Fruit fly (Drosophila melanogaster): Measurements from ENCODE around the gene CG10600.

- TF ChIP-seq sd (tag; optimal IDR thresholded peaks at IDR 0.05), result peak; percentile 66
- peak; percentile 93 for TF ChIP-seq CG8478 (optimal IDR thresholded peaks at IDR 0.05)
- no peak for TF ChIP-seq croc (GFP tag; conservative IDR thresholded peaks at IDR 0.05)
- TF ChIP-seq Asciz (GFP tag; optimal IDR thresholded peaks at IDR 0.05), result no peak
- no peak for TF ChIP-seq NFAT (GFP tag; IDR thresholded peaks at IDR 0.05)
- no peak for TF ChIP-seq CG10274 (GFP tag; optimal IDR thresholded peaks at IDR 0.05)
- no peak for TF ChIP-seq danr (GFP tag; IDR thresholded peaks at IDR 0.05)
- TF ChIP-seq vnd (GFP tag; IDR thresholded peaks at IDR 0.05; ENCODE audit: partially characterized antibody), result no peak
These were observed 19.4 kb upstream of the CG10600 start, which contains the start of the genes CG10602 and mRpL13 for dm6 chr2L:18858661-18859532.

Data from whole organism, embryonic.